Worm (Caenorhabditis elegans): Measurements from ENCODE around the gene T23F2.5.

T23F2.5 gene

DNA sequence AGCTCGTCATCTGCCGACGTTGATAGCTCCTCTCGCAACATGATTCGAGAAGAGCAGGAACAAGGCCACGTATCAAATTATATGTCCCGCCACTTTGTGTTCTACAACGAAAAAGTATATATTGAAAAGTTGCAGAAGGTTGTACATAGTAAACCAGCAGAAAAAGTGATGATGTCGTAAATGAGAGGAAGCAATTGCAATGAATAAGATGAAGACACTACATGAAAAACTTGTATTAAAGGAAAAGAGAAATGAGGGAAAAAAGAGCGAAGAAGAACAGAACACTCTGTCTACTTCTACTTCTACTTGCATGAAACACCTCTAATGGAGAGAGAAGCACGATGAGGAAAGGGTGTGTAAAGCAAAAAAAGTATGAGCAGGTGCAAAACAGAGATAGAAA lies 11.8 kb downstream of the T23F2.5 start, which contains the start of gene T23F2.2:
Gene T23F2.2 (minus strand): TSS at position 101 of the 400 bp plus-strand sequence.
- TF ChIP-seq ceh-13 (GFP tag; optimal IDR thresholded peaks at IDR 0.05) (no peak), ceh-36 (tag; optimal IDR thresholded peaks at IDR 0.05) (no peak), tra-4 (tag; optimal IDR thresholded peaks at IDR 0.05) (no peak), pes-1 (GFP tag; IDR thresholded peaks at IDR 0.05) (no peak), sea-1 (GFP tag; conservative IDR thresholded peaks at IDR 0.05) (no peak), hnd-1 (tag; optimal IDR thresholded peaks at IDR 0.05) (no peak)

DNA sequence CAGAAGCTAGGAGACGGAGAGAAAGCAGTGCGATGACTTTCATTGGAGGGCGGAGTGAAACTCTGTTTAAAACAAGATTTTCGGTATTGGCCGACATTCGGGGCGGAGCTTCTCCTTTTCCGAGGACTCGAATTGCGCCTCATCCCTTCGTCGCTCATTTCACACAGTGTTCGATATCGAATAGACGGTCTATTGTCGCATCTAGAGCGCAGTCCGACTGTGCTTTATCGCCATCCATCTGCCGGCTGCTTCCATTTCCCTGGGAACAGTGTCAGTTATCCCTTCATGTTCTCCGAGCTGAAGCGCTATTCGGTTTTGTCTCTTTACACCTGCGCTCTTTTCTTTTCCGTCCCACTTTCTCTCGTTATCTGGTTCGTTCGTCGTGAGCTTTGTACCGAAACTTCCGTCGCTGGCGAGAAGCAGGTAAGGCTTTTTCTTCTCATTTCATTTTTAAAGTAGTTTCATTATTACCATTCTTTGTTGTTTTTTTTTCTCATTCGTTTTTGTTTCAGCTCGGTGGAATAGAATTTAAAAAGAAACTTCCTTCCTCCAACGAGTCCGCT lies 24.1 kb downstream of the T23F2.5 start, which contains the start of the genes bus-8A and bus-8B:
Gene bus-8A (plus strand): TSS at position 96 of the 563 bp plus-strand sequence.
Gene bus-8B (plus strand): TSS at position 513 of the 563 bp plus-strand sequence.
- TF ChIP-seq tbx-37 (GFP tag; conservative IDR thresholded peaks at IDR 0.05) (no peak), sea-1 (GFP tag; conservative IDR thresholded peaks at IDR 0.05) (no peak), aly-1 (tag; optimal IDR thresholded peaks at IDR 0.05) (no peak), ceh-13 (GFP tag; optimal IDR thresholded peaks at IDR 0.05) (no peak), pes-1 (GFP tag; IDR thresholded peaks at IDR 0.05) (no peak), ceh-36 (tag; optimal IDR thresholded peaks at IDR 0.05) (no peak), hmg-4 (GFP tag; optimal IDR thresholded peaks at IDR 0.05) (no peak), tbx-11 (GFP tag; IDR thresholded peaks at IDR 0.05) (no peak), B0310.2 (tag; optimal IDR thresholded peaks at IDR 0.05) (no peak), hnd-1 (tag; optimal IDR thresholded peaks at IDR 0.05) (no peak), flt-1 (GFP tag; IDR thresholded peaks at IDR 0.05) (no peak), scrt-1 (GFP tag; IDR thresholded peaks at IDR 0.05) (no peak), tra-4 (tag; optimal IDR thresholded peaks at IDR 0.05) (no peak), F13C5.2 (tag; optimal IDR thresholded peaks at IDR 0.05) (no peak), ets-7 (tag; optimal IDR thresholded peaks at IDR 0.05) (no peak)

DNA sequence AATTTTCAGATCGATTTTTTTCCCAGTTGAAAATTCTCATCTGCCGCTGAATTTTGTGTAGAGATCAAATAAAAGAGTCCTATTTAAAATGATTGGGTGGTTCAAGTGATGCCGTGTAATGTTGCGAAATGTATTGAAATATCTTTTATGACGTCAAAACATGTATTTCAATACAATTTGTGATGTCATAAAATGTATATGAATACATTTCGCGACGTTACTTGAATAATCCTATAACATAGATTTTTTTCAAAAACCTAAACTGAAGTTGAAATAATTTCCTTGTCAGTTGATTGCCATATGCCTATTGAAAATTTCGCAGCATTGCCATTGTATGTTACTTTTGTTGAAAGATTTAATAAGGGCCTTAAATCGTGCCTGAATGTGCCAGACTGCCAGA lies 27.4 kb downstream of the T23F2.5 start, which contains the start of gene F55D1.1:
Gene F55D1.1 (plus strand): TSS at position 301 of the 400 bp plus-strand sequence.
- TF ChIP-seq tbx-11 (GFP tag; IDR thresholded peaks at IDR 0.05) (no peak), hmg-4 (GFP tag; optimal IDR thresholded peaks at IDR 0.05) (no peak), F13C5.2 (tag; optimal IDR thresholded peaks at IDR 0.05) (no peak), sea-1 (GFP tag; conservative IDR thresholded peaks at IDR 0.05) (no peak), hnd-1 (tag; optimal IDR thresholded peaks at IDR 0.05) (no peak), ceh-36 (tag; optimal IDR thresholded peaks at IDR 0.05) (no peak), ets-7 (tag; optimal IDR thresholded peaks at IDR 0.05) (no peak), tbx-37 (GFP tag; conservative IDR thresholded peaks at IDR 0.05) (no peak), flt-1 (GFP tag; IDR thresholded peaks at IDR 0.05) (no peak), pes-1 (GFP tag; IDR thresholded peaks at IDR 0.05) (no peak), ama-1 (optimal IDR thresholded peaks at IDR 0.05) (no peak), B0310.2 (tag; optimal IDR thresholded peaks at IDR 0.05) (no peak)

DNA sequence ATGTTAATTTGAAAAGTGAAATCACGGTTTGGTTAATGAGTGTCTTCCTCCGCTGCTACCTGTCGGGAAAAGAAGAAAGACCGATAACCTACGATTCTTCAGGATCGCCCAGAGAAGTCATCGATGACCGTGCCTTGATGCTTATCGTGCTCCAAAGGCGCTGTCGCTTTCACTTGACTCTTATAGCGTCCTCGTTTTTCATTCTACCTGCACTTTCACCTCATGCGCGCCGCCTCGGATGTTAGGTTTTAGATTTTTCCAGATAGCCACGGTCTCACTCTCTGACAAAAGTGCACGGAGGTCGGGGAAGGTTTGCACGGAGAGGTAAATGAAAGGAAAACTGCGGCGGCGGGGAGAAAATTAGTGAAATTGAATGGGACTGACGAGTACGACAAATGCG lies 28.1 kb downstream of the T23F2.5 start:
- no peak for TF ChIP-seq tra-4 (tag; optimal IDR thresholded peaks at IDR 0.05)
- TF ChIP-seq ama-1 (optimal IDR thresholded peaks at IDR 0.05) = no peak
- TF ChIP-seq B0310.2 (tag; optimal IDR thresholded peaks at IDR 0.05) = no peak
- TF ChIP-seq sea-1 (GFP tag; conservative IDR thresholded peaks at IDR 0.05) = no peak
- no peak for TF ChIP-seq hmg-4 (GFP tag; optimal IDR thresholded peaks at IDR 0.05)
- no peak for TF ChIP-seq pes-1 (GFP tag; IDR thresholded peaks at IDR 0.05)
- TF ChIP-seq scrt-1 (GFP tag; IDR thresholded peaks at IDR 0.05) = no peak
- TF ChIP-seq ets-7 (tag; optimal IDR thresholded peaks at IDR 0.05) = no peak
- TF ChIP-seq ceh-13 (GFP tag; optimal IDR thresholded peaks at IDR 0.05) = no peak
- no peak for TF ChIP-seq flt-1 (GFP tag; IDR thresholded peaks at IDR 0.05)
- no peak for TF ChIP-seq aly-1 (tag; optimal IDR thresholded peaks at IDR 0.05)

DNA sequence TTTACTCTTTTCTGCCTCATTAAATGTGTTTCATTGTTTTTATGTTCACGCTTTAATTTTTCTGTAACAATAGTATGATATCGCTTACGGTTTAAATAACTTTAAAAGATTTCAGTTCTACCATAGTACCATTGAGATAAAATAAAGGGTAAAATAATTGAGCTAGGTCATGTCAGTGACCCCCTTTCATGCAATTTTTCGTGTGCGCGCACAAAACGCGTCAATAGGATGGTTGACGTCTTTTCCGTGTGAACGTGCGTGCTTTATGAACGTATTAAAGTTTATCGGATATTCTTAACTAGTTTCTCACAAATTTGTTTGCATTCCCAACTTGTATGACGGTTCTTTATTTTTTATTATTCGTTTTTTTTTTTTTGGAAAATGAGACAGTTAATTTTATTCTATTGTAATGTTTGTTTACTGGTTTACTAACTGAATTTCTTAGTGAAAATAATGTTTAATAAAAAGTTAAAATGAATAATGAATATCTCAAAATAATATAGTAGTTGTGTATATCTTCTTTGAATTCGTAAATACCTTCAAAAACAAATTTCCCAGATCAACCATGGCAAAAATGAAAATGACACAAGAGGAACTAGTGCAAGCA lies 30.9 kb downstream of the T23F2.5 start, which contains the start of gene C25F6.1:
Gene C25F6.1 (plus strand): TSS at position 557 of the 607 bp plus-strand sequence.
- no peak for TF ChIP-seq ama-1 (optimal IDR thresholded peaks at IDR 0.05)
- no peak for TF ChIP-seq F13C5.2 (tag; optimal IDR thresholded peaks at IDR 0.05)
- TF ChIP-seq aly-1 (tag; optimal IDR thresholded peaks at IDR 0.05) = no peak
- TF ChIP-seq B0310.2 (tag; optimal IDR thresholded peaks at IDR 0.05) = no peak

DNA sequence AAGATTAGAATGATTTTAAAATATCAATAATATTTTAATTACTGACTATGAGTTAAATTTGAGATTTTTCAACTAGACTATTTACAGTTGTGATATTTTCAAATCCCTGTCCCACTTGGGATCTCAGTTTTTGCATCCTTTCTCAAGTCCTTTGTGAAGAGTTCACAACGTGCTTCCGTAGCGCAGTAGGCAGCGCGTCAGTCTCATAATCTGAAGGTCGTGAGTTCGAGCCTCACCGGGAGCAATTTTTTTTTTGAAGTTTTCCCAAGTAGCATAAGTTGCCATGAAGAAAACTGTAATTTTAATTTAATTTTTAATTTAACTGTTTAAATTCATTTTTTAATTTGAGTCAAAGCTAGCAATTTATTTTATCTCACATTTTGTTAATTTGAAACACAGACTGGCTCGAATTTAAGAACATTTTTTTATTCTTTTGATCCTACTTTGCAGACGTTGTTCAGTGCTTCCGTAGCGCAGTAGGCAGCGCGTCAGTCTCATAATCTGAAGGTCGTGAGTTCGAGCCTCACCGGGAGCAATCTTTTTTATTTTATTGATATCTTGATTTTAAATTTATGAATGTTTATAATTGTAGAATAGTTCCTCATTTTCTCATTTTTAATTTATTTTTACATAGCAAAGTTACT lies 31.6 kb downstream of the T23F2.5 start:
- TF ChIP-seq ceh-36 (tag; optimal IDR thresholded peaks at IDR 0.05) (peak; percentile 43), pes-1 (GFP tag; IDR thresholded peaks at IDR 0.05) (peak; percentile 62; the same call in 1 of the 2 replicates), tra-4 (tag; optimal IDR thresholded peaks at IDR 0.05) (no peak), ama-1 (optimal IDR thresholded peaks at IDR 0.05) (no peak), sea-1 (GFP tag; conservative IDR thresholded peaks at IDR 0.05) (0 out of 2 replicates have a peak, but pooled peaks have one; percentile 12), flt-1 (GFP tag; IDR thresholded peaks at IDR 0.05) (0 out of 2 replicates have a peak, but pooled peaks have one; percentile 45), tbx-37 (GFP tag; conservative IDR thresholded peaks at IDR 0.05) (peak; percentile 29; the same call in 1 of the 2 replicates)

DNA sequence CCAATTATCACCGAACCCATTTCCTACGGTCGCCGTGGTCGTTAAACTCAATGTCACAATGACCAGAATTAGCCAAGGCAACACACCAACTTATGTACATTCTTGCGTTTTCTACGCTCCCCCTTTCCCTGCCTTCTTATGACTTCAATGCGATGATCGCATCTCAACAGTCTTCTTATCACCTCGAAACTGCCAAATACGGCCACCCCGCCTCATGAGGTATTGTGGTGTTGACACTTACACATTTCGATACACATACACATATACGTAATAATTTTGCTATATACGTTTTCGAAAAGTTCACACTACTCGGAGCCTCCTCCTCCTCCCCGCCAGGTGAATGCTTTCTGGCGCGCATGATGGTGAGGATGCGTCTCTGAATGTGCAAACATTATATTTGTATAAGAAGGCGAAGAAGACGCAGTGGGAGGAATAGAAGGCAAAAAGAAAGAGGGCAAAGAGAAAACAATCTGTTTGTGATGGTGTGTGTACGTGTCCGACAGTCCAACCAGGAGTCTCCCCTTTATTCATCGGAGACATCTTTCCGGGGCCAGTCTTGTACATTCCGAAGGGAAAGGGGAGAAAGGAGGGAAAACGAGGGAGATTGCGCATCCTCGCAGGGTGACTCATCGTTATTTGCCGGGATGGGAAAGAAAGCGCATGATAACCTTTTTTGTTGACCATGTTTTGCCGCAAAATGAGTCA lies 36.9 kb downstream of the T23F2.5 start:
- no peak for TF ChIP-seq F13C5.2 (tag; optimal IDR thresholded peaks at IDR 0.05)
- peak; percentile 65 for TF ChIP-seq B0310.2 (tag; optimal IDR thresholded peaks at IDR 0.05)
- peak; percentile 34; the same call in 1 of the 2 replicates for TF ChIP-seq tbx-37 (GFP tag; conservative IDR thresholded peaks at IDR 0.05)
- peak; percentile 54 for TF ChIP-seq hmg-4 (GFP tag; optimal IDR thresholded peaks at IDR 0.05)
- no peak for TF ChIP-seq flt-1 (GFP tag; IDR thresholded peaks at IDR 0.05)
- no peak for TF ChIP-seq hmbx-1 (tag; optimal IDR thresholded peaks at IDR 0.05)
- no peak for TF ChIP-seq ama-1 (optimal IDR thresholded peaks at IDR 0.05)
- no peak for TF ChIP-seq pes-1 (GFP tag; IDR thresholded peaks at IDR 0.05)
